Worm (Caenorhabditis elegans) whole organism, early embryonic: Measurements from ENCODE around the gene dop-4.

Experiments
- B0310.2 ChIP-seq: sonication (generic microtip); optimal IDR thresholded peaks from 2 replicates; lab custom pipeline; 2016; ENCODE audit warnings: mild to moderate bottlenecking, missing genetic modification characterization, missing compliant biosample characterization
- F13C5.2 ChIP-seq: sonication (generic microtip); optimal IDR thresholded peaks from 2 replicates; lab custom pipeline; 2017; ENCODE audit warnings: mild to moderate bottlenecking, missing genetic modification characterization, inconsistent platforms, missing compliant biosample characterization
- aly-1 ChIP-seq: sonication (generic microtip); optimal IDR thresholded peaks from 2 replicates; lab custom pipeline; 2016; ENCODE audit warnings: missing genetic modification characterization, missing compliant biosample characterization
- ama-1 ChIP-seq: fragments of 150-350 bp; optimal IDR thresholded peaks from 2 replicates; lab custom pipeline; 2014
- ceh-13 ChIP-seq: fragments of 200-800 bp; sonication (Bioruptor generic); optimal IDR thresholded peaks from 2 replicates; lab custom pipeline; 2018; ENCODE audit warnings: mild to moderate bottlenecking, missing genetic modification characterization, missing compliant biosample characterization
- ceh-36 ChIP-seq: sonication (generic microtip); optimal IDR thresholded peaks from 2 replicates; lab custom pipeline; 2016; ENCODE audit warnings: missing genetic modification characterization, inconsistent platforms, missing compliant biosample characterization
- ets-7 ChIP-seq: sonication (generic microtip); optimal IDR thresholded peaks from 2 replicates; lab custom pipeline; 2016; ENCODE audit warnings: missing genotype, missing genetic modification characterization, missing compliant biosample characterization
- flt-1 ChIP-seq: fragments of 200-800 bp; sonication (Bioruptor generic); IDR thresholded peaks from 2 replicates; pipeline ENCODE4 v1.3.6; 2022; ENCODE audit warnings: missing genetic modification characterization, missing compliant biosample characterization
- hmbx-1 ChIP-seq: sonication (generic microtip); optimal IDR thresholded peaks from 2 replicates; lab custom pipeline; 2016; ENCODE audit warnings: mild to moderate bottlenecking, missing genetic modification characterization, missing compliant biosample characterization
- hmg-4 ChIP-seq: fragments of 200-800 bp; sonication (Bioruptor generic); optimal IDR thresholded peaks from 2 replicates; lab custom pipeline; 2018; ENCODE audit warnings: mild to moderate bottlenecking, missing genetic modification characterization, missing compliant biosample characterization
- hnd-1 ChIP-seq: sonication (generic microtip); optimal IDR thresholded peaks from 2 replicates; lab custom pipeline; 2016; ENCODE audit warnings: missing genetic modification characterization, missing compliant biosample characterization
- pes-1 ChIP-seq: fragments of 200-800 bp; sonication (Bioruptor generic); IDR thresholded peaks from 2 replicates; pipeline ENCODE4 v1.3.6; 2022; ENCODE audit warnings: missing genetic modification reagents, missing genetic modification characterization, missing compliant biosample characterization
- scrt-1 ChIP-seq: fragments of 200-800 bp; sonication (Bioruptor generic); IDR thresholded peaks from 2 replicates; pipeline ENCODE4 v1.3.6; 2022; ENCODE audit warnings: missing genetic modification characterization, missing compliant biosample characterization
- sea-1 ChIP-seq: fragments of 200-800 bp; sonication (Bioruptor generic); conservative IDR thresholded peaks from 2 replicates; pipeline ENCODE4 v1.3.6; 2022; ENCODE audit warnings: missing genetic modification characterization, missing compliant biosample characterization
- tbx-11 ChIP-seq: fragments of 200-800 bp; sonication (Bioruptor generic); IDR thresholded peaks from 2 replicates; pipeline ENCODE4 v1.3.6; 2022; ENCODE audit warnings: missing genetic modification characterization, missing compliant biosample characterization
- tbx-37 ChIP-seq: fragments of 200-800 bp; sonication (Bioruptor generic); conservative IDR thresholded peaks from 2 replicates; pipeline ENCODE4 v1.3.6; 2022; ENCODE audit warnings: missing genetic modification reagents, missing genetic modification characterization, missing compliant biosample characterization
- tra-4 ChIP-seq: sonication (generic microtip); optimal IDR thresholded peaks from 2 replicates; lab custom pipeline; 2017; ENCODE audit warnings: missing genetic modification characterization, missing compliant biosample characterization

Gene dop-4

ce11 chrX:1311084-1311483, 16.0 kb downstream of the dop-4 start, which contains the start of gene H42K12.3:
Gene H42K12.3, plus strand, starts transcription at chrX:1311391.
- no peak for TF ChIP-seq aly-1 (tag; lab: Kevin White, UChicago)
- TF ChIP-seq flt-1 (GFP tag; lab: Robert Waterston, UW) = no peak
- no peak for TF ChIP-seq pes-1 (GFP tag; lab: Robert Waterston, UW)
- no peak for TF ChIP-seq scrt-1 (GFP tag; lab: Robert Waterston, UW)
- TF ChIP-seq tbx-11 (GFP tag; lab: Robert Waterston, UW) = no peak
- no peak for TF ChIP-seq sea-1
- TF ChIP-seq tbx-37 = no peak
- TF ChIP-seq hmg-4 (GFP tag; lab: Kevin White, UChicago) = no peak
- TF ChIP-seq hmbx-1 (tag; lab: Kevin White, UChicago) = no peak
- no peak for TF ChIP-seq ceh-36 (tag; lab: Kevin White, UChicago)
- no peak for TF ChIP-seq ama-1 (lab: Kevin White, UChicago)
- no peak for TF ChIP-seq tra-4
- TF ChIP-seq ets-7 (tag; lab: Kevin White, UChicago) = no peak
- TF ChIP-seq B0310.2 = no peak

ce11 chrX:1311577-1311976, 16.5 kb downstream of the dop-4 start:
- no peak for TF ChIP-seq pes-1 (GFP tag; lab: Robert Waterston, UW)
- no peak for TF ChIP-seq hmg-4 (GFP tag; lab: Kevin White, UChicago)
- TF ChIP-seq hnd-1 (tag; lab: Kevin White, UChicago) = no peak
- no peak for TF ChIP-seq flt-1 (GFP tag; lab: Robert Waterston, UW)

- TF ChIP-seq aly-1 (tag; lab: Kevin White, UChicago) (peak; percentile 53), hnd-1 (tag; lab: Kevin White, UChicago) (no peak), F13C5.2 (tag; lab: Kevin White, UChicago) (peak; percentile 53), sea-1 (0 out of 2 replicates have a peak, but pooled peaks have one; percentile 35), ets-7 (tag; lab: Kevin White, UChicago) (no peak), B0310.2 (no peak), tbx-37 (no peak), flt-1 (GFP tag; lab: Robert Waterston, UW) (no peak), hmbx-1 (tag; lab: Kevin White, UChicago) (no peak), ama-1 (lab: Kevin White, UChicago) (no peak), ceh-36 (tag; lab: Kevin White, UChicago) (peak; percentile 22), ceh-13 (GFP tag; lab: Kevin White, UChicago) (no peak), hmg-4 (GFP tag; lab: Kevin White, UChicago) (peak; percentile 78), scrt-1 (GFP tag; lab: Robert Waterston, UW) (no peak)
Measured at ce11 chrX:1319708-1320107, 24.7 kb downstream of the dop-4 start.

ce11 chrX:1321044-1321443, 26.0 kb downstream of the dop-4 start, which contains the start of gene pdk-1:
Gene pdk-1, plus strand, starts transcription at chrX:1321344.
- no peak for TF ChIP-seq ceh-13 (GFP tag; lab: Kevin White, UChicago)
- no peak for TF ChIP-seq sea-1
- TF ChIP-seq pes-1 (GFP tag; lab: Robert Waterston, UW) = no peak
- no peak for TF ChIP-seq flt-1 (GFP tag; lab: Robert Waterston, UW)
- TF ChIP-seq tbx-37 = no peak
- TF ChIP-seq aly-1 (tag; lab: Kevin White, UChicago) = no peak
- TF ChIP-seq hnd-1 (tag; lab: Kevin White, UChicago) = no peak

ce11 chrX:1322997-1323396, 27.9 kb downstream of the dop-4 start:
- TF ChIP-seq tbx-11 (GFP tag; lab: Robert Waterston, UW) = no peak
- peak; percentile 23 for TF ChIP-seq hmg-4 (GFP tag; lab: Kevin White, UChicago)
- TF ChIP-seq F13C5.2 (tag; lab: Kevin White, UChicago) = peak; percentile 60

ce11 chrX:1327201-1327600, 32.1 kb downstream of the dop-4 start:
- TF ChIP-seq F13C5.2 (tag; lab: Kevin White, UChicago) = no peak
- TF ChIP-seq tra-4 = no peak
- TF ChIP-seq hmbx-1 (tag; lab: Kevin White, UChicago) = no peak
- TF ChIP-seq tbx-37 = no peak
- TF ChIP-seq B0310.2 = no peak
- TF ChIP-seq aly-1 (tag; lab: Kevin White, UChicago) = no peak
- TF ChIP-seq ceh-36 (tag; lab: Kevin White, UChicago) = no peak
- no peak for TF ChIP-seq flt-1 (GFP tag; lab: Robert Waterston, UW)

- TF ChIP-seq B0310.2 (no peak), ets-7 (tag; lab: Kevin White, UChicago) (no peak), hnd-1 (tag; lab: Kevin White, UChicago) (no peak), sea-1 (no peak), hmg-4 (GFP tag; lab: Kevin White, UChicago) (no peak), pes-1 (GFP tag; lab: Robert Waterston, UW) (no peak), ceh-13 (GFP tag; lab: Kevin White, UChicago) (no peak), aly-1 (tag; lab: Kevin White, UChicago) (no peak), tbx-37 (no peak), tra-4 (no peak), flt-1 (GFP tag; lab: Robert Waterston, UW) (no peak), ceh-36 (tag; lab: Kevin White, UChicago) (no peak), ama-1 (lab: Kevin White, UChicago) (no peak), F13C5.2 (tag; lab: Kevin White, UChicago) (no peak), tbx-11 (GFP tag; lab: Robert Waterston, UW) (no peak), hmbx-1 (tag; lab: Kevin White, UChicago) (no peak), scrt-1 (GFP tag; lab: Robert Waterston, UW) (no peak)
Measured at ce11 chrX:1329847-1330246, 34.8 kb downstream of the dop-4 start, which contains the start of gene F21E9.2. Gene F21E9.2, minus strand, starts transcription at chrX:1329947.

- TF ChIP-seq tbx-37 = no peak
- no peak for TF ChIP-seq tra-4
- TF ChIP-seq aly-1 (tag; lab: Kevin White, UChicago) = no peak
- no peak for TF ChIP-seq ets-7 (tag; lab: Kevin White, UChicago)
- no peak for TF ChIP-seq hmbx-1 (tag; lab: Kevin White, UChicago)
- no peak for TF ChIP-seq flt-1 (GFP tag; lab: Robert Waterston, UW)
- TF ChIP-seq ceh-36 (tag; lab: Kevin White, UChicago) = no peak
- no peak for TF ChIP-seq ama-1 (lab: Kevin White, UChicago)
- TF ChIP-seq ceh-13 (GFP tag; lab: Kevin White, UChicago) = no peak
Measured at ce11 chrX:1337009-1337408, 42.0 kb downstream of the dop-4 start, which contains the start of gene ttr-37. Gene ttr-37, minus strand, starts transcription at chrX:1337175.
